Worm (Caenorhabditis elegans) whole organism, young adult: ENCODE measurements around the gene anmt-3.

Source experiments
- B0336.3 ChIP-seq: fragments of 200-800 bp; sonication (Bioruptor generic); IDR thresholded peaks from 2 replicates; pipeline ENCODE4 v1.3.6; 2022; ENCODE audit warnings: missing genetic modification characterization, missing compliant biosample characterization
- D2030.7 ChIP-seq: fragments of 200-800 bp; sonication (Bioruptor generic); IDR thresholded peaks from 2 replicates; pipeline ENCODE4 v1.3.6; 2022; ENCODE audit warnings: missing genetic modification reagents, missing genetic modification characterization, missing compliant biosample characterization
- F22D6.2 ChIP-seq: sonication (generic microtip); optimal IDR thresholded peaks from 2 replicates; lab custom pipeline; 2016; ENCODE audit warnings: mild to moderate bottlenecking, missing genetic modification characterization, missing compliant biosample characterization
- K11D2.4 ChIP-seq: fragments of 200-800 bp; sonication (Bioruptor generic); IDR thresholded peaks from 2 replicates; pipeline ENCODE4 v1.3.6; 2022; ENCODE audit warnings: missing genetic modification reagents, missing genetic modification characterization, missing compliant biosample characterization
- K12H6.12 ChIP-seq: fragments of 200-800 bp; sonication (Bioruptor generic); optimal IDR thresholded peaks from 2 replicates; lab custom pipeline; 2018; ENCODE audit warnings: mild to moderate bottlenecking, missing genetic modification characterization, missing compliant biosample characterization
- Y53F4B.3 ChIP-seq: fragments of 200-800 bp; sonication (Bioruptor generic); IDR thresholded peaks from 2 replicates; pipeline ENCODE4 v1.3.6; 2022; ENCODE audit warnings: missing genetic modification reagents, missing genetic modification characterization, missing compliant biosample characterization
- ama-1 ChIP-seq, 3 experiments: fragments of 150-350 bp in 1 of 3; sonication (generic microtip) in 2 of 3; optimal IDR thresholded peaks; 2 replicates each; lab custom pipeline; 2014 to 2018; ENCODE audit warnings: missing biosample characterization in 2 of 3, missing genetic modification characterization in 2 of 3, missing genetic modification reagents in 2 of 3
- aptf-3 ChIP-seq: fragments of 200-800 bp; sonication (Bioruptor generic); IDR thresholded peaks from 2 replicates; pipeline ENCODE4 v1.3.6; 2022; ENCODE audit warnings: missing genetic modification characterization, missing compliant biosample characterization
- ceh-27 ChIP-seq: fragments of 200-800 bp; sonication (Bioruptor generic); optimal IDR thresholded peaks from 2 replicates; lab custom pipeline; 2018; ENCODE audit warnings: mild to moderate bottlenecking, missing genetic modification characterization, moderate library complexity, missing compliant biosample characterization
- ceh-91 ChIP-seq: fragments of 200-800 bp; sonication (Bioruptor generic); IDR thresholded peaks from 2 replicates; pipeline ENCODE4 v1.3.6; 2022; ENCODE audit warnings: missing genetic modification reagents, missing genetic modification characterization, missing compliant biosample characterization
- dpl-1 ChIP-seq: fragments of 150-350 bp; optimal IDR thresholded peaks from 2 replicates; lab custom pipeline; 2014; ENCODE audit warnings: missing biosample characterization, missing genetic modification reagents, missing genetic modification characterization
- egl-18 ChIP-seq: fragments of 200-800 bp; sonication (Bioruptor generic); IDR thresholded peaks from 2 replicates; pipeline ENCODE4 v1.3.6; 2022; ENCODE audit warnings: missing genetic modification reagents, missing genetic modification characterization, missing compliant biosample characterization
- egrh-3 ChIP-seq: fragments of 200-800 bp; sonication (Bioruptor generic); IDR thresholded peaks from 2 replicates; pipeline ENCODE4 v1.3.6; 2022; ENCODE audit warnings: missing genetic modification reagents, missing genetic modification characterization, missing compliant biosample characterization
- ekl-4 ChIP-seq: fragments of 200-800 bp; sonication (Bioruptor generic); IDR thresholded peaks from 2 replicates; pipeline ENCODE4 v1.3.6; 2022; ENCODE audit warnings: missing genetic modification reagents, missing genetic modification characterization, missing compliant biosample characterization
- ets-4 ChIP-seq: fragments of 200-800 bp; sonication (Bioruptor generic); optimal IDR thresholded peaks from 2 replicates; lab custom pipeline; 2018; ENCODE audit warnings: mild to moderate bottlenecking, missing genetic modification characterization, missing compliant biosample characterization
- hlh-26 ChIP-seq: fragments of 200-800 bp; sonication (Bioruptor generic); conservative IDR thresholded peaks from 2 replicates; pipeline ENCODE4 v1.3.6; 2022; ENCODE audit warnings: missing genetic modification reagents, missing genetic modification characterization, missing compliant biosample characterization
- hmg-20 ChIP-seq: fragments of 200-800 bp; sonication (Bioruptor generic); IDR thresholded peaks from 2 replicates; pipeline ENCODE4 v1.3.6; 2022; ENCODE audit warnings: missing genetic modification reagents, missing genetic modification characterization, missing compliant biosample characterization
- let-607 ChIP-seq, 2 experiments: fragments of 200-800 bp in 1 of 2; sonication (Bioruptor generic) in 1 of 2; sonication (generic microtip) in 1 of 2; optimal IDR thresholded peaks; 2 replicates each; lab custom pipeline; 2016 to 2018; ENCODE audit warnings: mild to moderate bottlenecking in 2 of 2, missing compliant biosample characterization in 2 of 2, missing genetic modification characterization in 2 of 2, moderate library complexity in 2 of 2, missing genotype in 1 of 2
- lin-26 ChIP-seq: fragments of 200-800 bp; sonication (Bioruptor generic); IDR thresholded peaks from 2 replicates; pipeline ENCODE4 v1.3.6; 2022; ENCODE audit warnings: missing genetic modification reagents, missing genetic modification characterization, missing compliant biosample characterization
- lin-40 ChIP-seq: sonication (generic microtip); optimal IDR thresholded peaks from 2 replicates; lab custom pipeline; 2016; ENCODE audit warnings: missing genetic modification characterization, mild to moderate bottlenecking, missing compliant biosample characterization, missing genotype, missing genetic modification reagents
- madf-10 ChIP-seq: sonication (generic microtip); optimal IDR thresholded peaks from 2 replicates; lab custom pipeline; 2016; ENCODE audit warnings: mild to moderate bottlenecking, missing genetic modification characterization, missing compliant biosample characterization
- mcd-1 ChIP-seq: fragments of 200-800 bp; sonication (Bioruptor generic); IDR thresholded peaks from 2 replicates; pipeline ENCODE4 v1.3.6; 2022; ENCODE audit warnings: missing genetic modification reagents, missing genetic modification characterization, missing compliant biosample characterization
- nfya-1 ChIP-seq: sonication (generic microtip); optimal IDR thresholded peaks from 2 replicates; lab custom pipeline; 2017; ENCODE audit warnings: antibody characterized with exemption, missing compliant biosample characterization, missing genetic modification characterization, borderline replicate concordance; ENCODE audit not compliant: insufficient read depth
- nfyb-1 ChIP-seq: fragments of 200-800 bp; sonication (Bioruptor generic); IDR thresholded peaks from 2 replicates; pipeline ENCODE4 v1.3.6; 2022; ENCODE audit warnings: missing genetic modification reagents, missing genetic modification characterization, missing compliant biosample characterization
- nhr-120 ChIP-seq: fragments of 200-800 bp; sonication (Bioruptor generic); IDR thresholded peaks from 2 replicates; pipeline ENCODE4 v1.3.6; 2022; ENCODE audit warnings: missing genetic modification characterization, missing compliant biosample characterization
- nhr-90 ChIP-seq: sonication (generic microtip); optimal IDR thresholded peaks from 2 replicates; lab custom pipeline; 2016; ENCODE audit warnings: missing genotype, mild to moderate bottlenecking, missing genetic modification characterization, missing compliant biosample characterization
- rcor-1 ChIP-seq: fragments of 200-800 bp; sonication (Bioruptor generic); IDR thresholded peaks from 2 replicates; pipeline ENCODE4 v1.3.6; 2022; ENCODE audit warnings: missing genetic modification reagents, missing genetic modification characterization, missing compliant biosample characterization
- rec-8 ChIP-seq, 2 experiments: sonication (generic microtip); optimal IDR thresholded peaks; 2 replicates each; lab custom pipeline; 2016; ENCODE audit warnings: mild to moderate bottlenecking in 2 of 2, missing genetic modification characterization in 2 of 2, missing genetic modification reagents in 2 of 2, missing genotype in 2 of 2, missing biosample characterization in 1 of 2, missing compliant biosample characterization in 1 of 2, moderate library complexity in 1 of 2
- sdz-38 ChIP-seq: sonication (generic microtip); optimal IDR thresholded peaks from 2 replicates; lab custom pipeline; 2016; ENCODE audit warnings: missing genotype, missing genetic modification characterization, missing compliant biosample characterization
- snpc-1.1 ChIP-seq: sonication (generic microtip); optimal IDR thresholded peaks from 2 replicates; lab custom pipeline; 2017; ENCODE audit warnings: missing genetic modification characterization, mild to moderate bottlenecking, missing compliant biosample characterization, antibody characterized with exemption, moderate library complexity, missing genotype, missing genetic modification reagents; ENCODE audit not compliant: insufficient read depth
- snpc-4 ChIP-seq, 5 experiments: fragments of 150-350 bp in 1 of 5; sonication (generic microtip) in 4 of 5; optimal IDR thresholded peaks; 2 replicates each; lab custom pipeline; 2014 to 2018; ENCODE audit warnings: missing genetic modification characterization in 5 of 5, missing biosample characterization in 3 of 5, antibody characterized with exemption in 2 of 5, mild to moderate bottlenecking in 2 of 5, missing compliant biosample characterization in 2 of 5, missing genotype in 2 of 5, moderate library complexity in 2 of 5, missing genetic modification reagents in 1 of 5
- sptf-2 ChIP-seq: fragments of 200-800 bp; sonication (Bioruptor generic); optimal IDR thresholded peaks from 2 replicates; lab custom pipeline; 2018; ENCODE audit warnings: mild to moderate bottlenecking, missing genetic modification characterization, missing compliant biosample characterization
- unc-130 ChIP-seq: sonication (generic microtip); optimal IDR thresholded peaks from 2 replicates; lab custom pipeline; 2016; ENCODE audit warnings: missing genetic modification reagents, missing genetic modification characterization, missing compliant biosample characterization
- ztf-25 ChIP-seq: fragments of 200-800 bp; sonication (Bioruptor generic); IDR thresholded peaks from 2 replicates; pipeline ENCODE4 v1.3.6; 2022; ENCODE audit warnings: missing genetic modification reagents, missing genetic modification characterization, missing compliant biosample characterization
- ztf-3 ChIP-seq: fragments of 200-800 bp; sonication (Bioruptor generic); optimal IDR thresholded peaks from 2 replicates; lab custom pipeline; 2018; ENCODE audit warnings: mild to moderate bottlenecking, missing genetic modification characterization, missing compliant biosample characterization

The anmt-3 gene

DNA sequence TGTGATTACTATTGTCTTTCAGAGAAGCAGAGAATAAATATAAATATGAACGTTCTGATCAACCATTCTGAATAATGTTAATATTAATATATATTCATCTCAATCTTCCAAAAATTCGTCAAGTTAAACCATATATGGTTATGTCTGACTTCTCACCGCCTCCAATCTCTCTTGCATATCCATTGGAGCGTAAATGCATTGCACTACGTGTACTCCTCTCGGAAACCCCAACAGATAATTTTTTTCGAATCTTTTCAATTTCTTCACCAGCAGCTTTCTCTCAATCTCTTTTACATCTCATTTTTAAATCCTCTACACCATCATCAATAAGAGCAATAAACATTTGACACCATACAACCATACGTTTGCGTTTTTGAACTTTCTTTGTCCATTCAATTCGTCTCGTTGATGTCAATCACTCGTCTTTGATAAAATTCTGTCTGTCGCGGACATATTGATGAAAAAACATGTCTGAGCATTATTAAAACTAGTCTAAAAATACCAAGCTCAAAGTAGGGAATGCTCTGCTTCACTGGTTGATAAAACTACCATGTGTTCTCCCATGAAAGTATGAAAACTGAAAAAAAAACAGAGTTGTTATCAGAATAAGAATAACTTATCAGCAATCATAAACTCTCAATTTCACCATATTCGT lies 45.3 kb upstream of the anmt-3 start (continued):
- peak; percentile 43 for TF ChIP-seq snpc-1.1
- no peak for TF ChIP-seq ekl-4
- no peak for TF ChIP-seq lin-26 (GFP tag; lab: Robert Waterston, UW)
- no peak for TF ChIP-seq nhr-120
- no peak for TF ChIP-seq madf-10 (tag; lab: Kevin White, UChicago)

DNA sequence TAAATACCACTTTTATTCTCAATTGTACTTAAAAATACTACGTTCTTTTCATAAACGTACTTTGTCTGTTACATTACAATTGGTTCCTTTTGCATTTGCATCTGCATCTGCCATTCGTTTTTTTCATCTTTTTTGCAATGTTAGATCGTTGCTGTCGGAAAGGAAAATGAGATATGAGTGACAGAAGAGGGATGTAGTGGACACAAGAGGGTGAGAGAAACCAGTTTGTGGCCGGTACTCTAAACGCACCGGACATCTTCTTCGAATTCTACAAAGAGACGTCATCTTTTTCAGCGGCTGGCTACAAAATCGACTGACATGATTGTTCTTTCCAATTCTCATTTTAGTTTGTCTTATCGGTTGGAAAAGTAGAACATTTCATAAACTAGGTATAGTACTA lies 44.6 kb upstream of the anmt-3 start:
- peak; percentile 13 for TF ChIP-seq ceh-27
- TF ChIP-seq hlh-26 (GFP tag; lab: Robert Waterston, UW): no peak
- no peak for TF ChIP-seq snpc-4 (GFP tag; optimal IDR thresholded peaks at IDR 0.05; lab: Kevin White, UChicago)
- TF ChIP-seq snpc-4 (tag; optimal IDR thresholded peaks at IDR 0.05; lab: Kevin White, UChicago): no peak

DNA sequence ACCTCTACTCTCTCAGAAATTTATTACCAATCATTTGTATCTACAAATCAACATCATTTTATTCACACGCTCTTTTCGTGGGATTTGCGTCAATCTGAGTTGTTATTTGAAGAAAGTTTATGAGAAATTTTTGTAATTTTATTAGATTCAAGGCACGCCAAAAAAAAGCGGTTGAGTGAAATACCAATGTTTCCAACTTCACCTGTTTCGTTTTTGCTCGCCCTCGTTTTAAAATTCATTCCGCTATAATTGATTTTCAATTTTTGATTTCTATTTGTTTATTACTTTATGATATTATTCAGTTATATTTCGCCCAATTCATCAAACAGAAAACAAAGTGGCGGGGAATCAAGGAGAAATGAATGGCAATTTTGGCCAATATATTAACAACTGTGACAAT lies 42.6 kb upstream of the anmt-3 start, which contains the start of gene K08H10.10:
TSS of gene K08H10.10 (plus strand) at position 301 of the 400 bp plus-strand sequence.
- TF ChIP-seq ceh-91 (GFP tag; lab: Robert Waterston, UW) (no peak), aptf-3 (GFP tag; lab: Robert Waterston, UW) (no peak), ama-1 (optimal IDR thresholded peaks at IDR 0.05; lab: Kevin White, UChicago) (no peak), ama-1 (GFP tag; optimal IDR thresholded peaks at IDR 0.05; lab: Kevin White, UChicago) (no peak), hlh-26 (GFP tag; lab: Robert Waterston, UW) (no peak), sdz-38 (tag; lab: Kevin White, UChicago) (no peak), ets-4 (no peak), dpl-1 (GFP tag; lab: Kevin White, UChicago) (no peak), egrh-3 (no peak), unc-130 (GFP tag; lab: Kevin White, UChicago) (no peak), sptf-2 (GFP tag; lab: Kevin White, UChicago) (no peak), snpc-4 (GFP tag; optimal IDR thresholded peaks at IDR 0.05; lab: Kevin White, UChicago) (no peak), snpc-4 (tag; optimal IDR thresholded peaks at IDR 0.05; lab: Kevin White, UChicago) (no peak), rcor-1 (GFP tag; lab: Robert Waterston, UW) (no peak), lin-40 (no peak), D2030.7 (GFP tag; lab: Robert Waterston, UW) (no peak), Y53F4B.3 (GFP tag; lab: Robert Waterston, UW) (no peak)
- TF ChIP-seq, all 124 proteins: peak for 0

DNA sequence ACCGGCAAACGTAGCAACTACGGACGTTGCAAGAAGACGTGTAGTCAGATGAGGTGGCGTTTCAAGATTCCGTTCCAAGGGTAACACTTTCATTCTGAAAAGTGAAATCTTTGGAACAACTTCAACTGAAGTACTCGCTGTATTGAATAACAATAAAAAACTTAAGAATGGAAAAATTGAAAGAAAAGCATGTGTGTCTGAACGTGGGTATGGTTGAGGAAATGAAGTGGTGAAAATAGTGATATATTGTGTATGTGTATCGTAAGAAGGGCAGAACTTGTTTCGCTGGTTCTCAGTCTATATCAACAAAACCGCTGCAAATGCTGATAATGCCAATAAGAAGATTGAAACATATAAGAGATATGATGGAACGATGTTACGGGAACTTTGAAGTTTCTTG lies 37.7 kb upstream of the anmt-3 start, which contains the start of gene K08H10.6:
TSS of gene K08H10.6 (minus strand) at position 101 of the 400 bp plus-strand sequence.
- no peak for TF ChIP-seq egl-18
- TF ChIP-seq hmg-20: no peak
- TF ChIP-seq F22D6.2 (tag; lab: Kevin White, UChicago): no peak
- TF ChIP-seq ztf-25 (GFP tag; lab: Robert Waterston, UW): no peak
- no peak for TF ChIP-seq ztf-3 (GFP tag; lab: Kevin White, UChicago)
- no peak for TF ChIP-seq nhr-90 (tag; lab: Kevin White, UChicago)
- no peak for TF ChIP-seq let-607 (tag; optimal IDR thresholded peaks at IDR 0.05; lab: Kevin White, UChicago)
- no peak for TF ChIP-seq nfya-1
- TF ChIP-seq unc-130 (GFP tag; lab: Kevin White, UChicago): no peak
- no peak for TF ChIP-seq B0336.3 (GFP tag; lab: Robert Waterston, UW)
- no peak for TF ChIP-seq nfyb-1
- TF ChIP-seq K12H6.12: no peak
- TF ChIP-seq mcd-1: no peak
- TF ChIP-seq ets-4: no peak
- TF ChIP-seq rec-8 (tag; optimal IDR thresholded peaks at IDR 0.05; lab: Kevin White, UChicago): no peak
- TF ChIP-seq K11D2.4 (GFP tag; lab: Robert Waterston, UW): no peak
